Worm (Caenorhabditis elegans): ENCODE measurements around the gene tps-2.

- TF ChIP-seq him-1 (tag; optimal IDR thresholded peaks at IDR 0.05), result no peak
- TF ChIP-seq dao-5 (tag; optimal IDR thresholded peaks at IDR 0.05), result no peak
- TF ChIP-seq W03F9.2 (tag; optimal IDR thresholded peaks at IDR 0.05), result no peak
Measured at ce11 chrII:14647550-14647949, 46.8 kb downstream of the tps-2 start.

All from whole organism, L4/young adult.